Worm (Caenorhabditis elegans): Measurements from ENCODE around the gene F43C1.7.

DNA sequence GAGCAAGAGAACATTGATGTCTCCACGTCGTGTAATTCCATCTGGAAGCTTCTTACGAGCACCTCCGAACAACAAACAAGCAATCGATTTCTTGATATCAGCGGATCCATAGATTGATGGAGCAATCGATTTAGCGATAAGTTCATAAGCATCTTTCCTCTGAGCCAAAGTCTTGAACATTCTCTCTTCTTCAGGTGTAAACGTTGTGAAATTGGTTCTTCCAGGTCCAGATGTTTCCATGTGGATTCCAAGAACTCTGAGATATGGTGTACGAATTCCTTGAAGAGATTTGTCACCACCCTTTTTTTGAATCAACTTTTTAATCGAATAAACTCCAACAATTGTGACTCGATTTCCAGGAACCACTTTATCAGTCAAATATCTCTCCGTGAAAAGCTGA is 47.6 kb upstream of the F43C1.7 start:
- TF ChIP-seq lir-3 (tag; optimal IDR thresholded peaks at IDR 0.05; ENCODE audit: poor library complexity) (no peak), unc-130 (tag; optimal IDR thresholded peaks at IDR 0.05) (no peak), skn-1 (tag; optimal IDR thresholded peaks at IDR 0.05) (no peak), elt-3 (tag; optimal IDR thresholded peaks at IDR 0.05) (no peak), ztf-11 (tag; optimal IDR thresholded peaks at IDR 0.05) (no peak), jun-1 (tag; optimal IDR thresholded peaks at IDR 0.05) (no peak)
